Fruit fly (Drosophila melanogaster) whole organism, prepupa: ENCODE results near the gene CG11550.

Experiments
- CG10631 ChIP-seq: fragments of 200-800 bp; sonication (Bioruptor generic); optimal IDR thresholded peaks from 2 replicates; lab custom pipeline; 2016; ENCODE audit warnings: missing biosample characterization, missing genetic modification characterization
- CG10669 ChIP-seq: fragments of 200-800 bp; sonication (Bioruptor generic); optimal IDR thresholded peaks from 3 replicates; lab custom pipeline; 2018; ENCODE audit warnings: missing biosample characterization, mild to moderate bottlenecking, missing genetic modification characterization, moderate library complexity
- CG11294 ChIP-seq: fragments of 200-800 bp; sonication (Bioruptor generic); IDR thresholded peaks from 2 replicates; pipeline ENCODE4 v1.3.6; 2022; ENCODE audit warnings: missing biosample characterization, missing genetic modification characterization
- CG15336 ChIP-seq: fragments of 200-800 bp; sonication (Bioruptor generic); IDR thresholded peaks from 2 replicates; pipeline ENCODE4 v1.3.6; 2022; ENCODE audit warnings: missing biosample characterization, missing genetic modification characterization
- CG3032 ChIP-seq: fragments of 200-800 bp; optimal IDR thresholded peaks from 2 replicates; lab custom pipeline; 2019; ENCODE audit warnings: missing biosample characterization, mild to moderate bottlenecking, missing genetic modification characterization, moderate library complexity
- CG31627 ChIP-seq: fragments of 200-800 bp; sonication (Bioruptor generic); optimal IDR thresholded peaks from 3 replicates; lab custom pipeline; 2016; ENCODE audit warnings: missing biosample characterization, missing genetic modification characterization
- CG34406 ChIP-seq: fragments of 200-800 bp; sonication (Bioruptor generic); optimal IDR thresholded peaks from 3 replicates; lab custom pipeline; 2016; ENCODE audit warnings: missing biosample characterization, missing genetic modification characterization
- CG3919 ChIP-seq: fragments of 200-800 bp; sonication (Bioruptor generic); optimal IDR thresholded peaks from 3 replicates; lab custom pipeline; 2016; ENCODE audit warnings: missing biosample characterization, missing genetic modification characterization
- CG4318 ChIP-seq: fragments of 200-800 bp; sonication (Bioruptor generic); optimal IDR thresholded peaks from 3 replicates; lab custom pipeline; 2017; ENCODE audit warnings: missing biosample characterization, mild to moderate bottlenecking, missing genetic modification characterization
- CG6163 ChIP-seq: fragments of 200-800 bp; sonication (Bioruptor generic); IDR thresholded peaks from 3 replicates; pipeline ENCODE4 v1.3.6; 2022; ENCODE audit warnings: missing biosample characterization, missing genetic modification characterization
- CG6276 ChIP-seq: fragments of 200-800 bp; sonication (Bioruptor generic); optimal IDR thresholded peaks from 2 replicates; lab custom pipeline; 2017; ENCODE audit warnings: missing biosample characterization, mild to moderate bottlenecking, missing genetic modification characterization
- CG6792 ChIP-seq: fragments of 200-800 bp; sonication (Bioruptor generic); optimal IDR thresholded peaks from 3 replicates; lab custom pipeline; 2016; ENCODE audit warnings: missing biosample characterization, missing genetic modification characterization
- CG6808 ChIP-seq: fragments of 200-800 bp; sonication (Bioruptor generic); optimal IDR thresholded peaks from 3 replicates; lab custom pipeline; 2017; ENCODE audit warnings: missing biosample characterization, missing genetic modification characterization, mild to moderate bottlenecking, moderate library complexity, missing genetic modification reagents
- CG7368 ChIP-seq: fragments of 200-800 bp; sonication (Bioruptor generic); optimal IDR thresholded peaks from 3 replicates; lab custom pipeline; 2016; ENCODE audit warnings: missing biosample characterization, missing genetic modification characterization
- CG8119 ChIP-seq: fragments of 200-800 bp; sonication (Bioruptor generic); IDR thresholded peaks from 3 replicates; pipeline ENCODE4 v1.3.6; 2022; ENCODE audit warnings: missing biosample characterization, missing genetic modification characterization
- CG8319 ChIP-seq: fragments of 200-800 bp; sonication (Bioruptor generic); optimal IDR thresholded peaks from 3 replicates; lab custom pipeline; 2016; ENCODE audit warnings: missing biosample characterization, missing genetic modification characterization
- CG9139 ChIP-seq: fragments of 200-800 bp; sonication (Bioruptor generic); optimal IDR thresholded peaks from 3 replicates; lab custom pipeline; 2017; ENCODE audit warnings: missing biosample characterization, mild to moderate bottlenecking, missing genetic modification characterization
- Eip75B ChIP-seq: fragments of 200-800 bp; sonication (Bioruptor generic); optimal IDR thresholded peaks from 3 replicates; lab custom pipeline; 2016; ENCODE audit warnings: missing biosample characterization, missing genetic modification characterization
- Eip78C ChIP-seq: fragments of 200-800 bp; sonication (Bioruptor generic); peaks from one replicate; lab custom pipeline; 2016; ENCODE audit warnings: missing biosample characterization, missing genetic modification characterization
- Eip93F ChIP-seq: fragments of 200-800 bp; sonication (Bioruptor generic); optimal IDR thresholded peaks from 2 replicates; lab custom pipeline; 2016; ENCODE audit warnings: missing biosample characterization, mild to moderate bottlenecking, missing genetic modification characterization
- Ets21C ChIP-seq: fragments of 200-800 bp; sonication (Bioruptor generic); optimal IDR thresholded peaks from 3 replicates; lab custom pipeline; 2016; ENCODE audit warnings: missing biosample characterization, missing genetic modification characterization
- Ets96B ChIP-seq: fragments of 200-800 bp; optimal IDR thresholded peaks from 2 replicates; lab custom pipeline; 2019; ENCODE audit warnings: missing biosample characterization, mild to moderate bottlenecking, missing genetic modification characterization, moderate library complexity
- Gug ChIP-seq: fragments of 200-800 bp; sonication (Bioruptor generic); IDR thresholded peaks from 2 replicates; pipeline ENCODE4 v1.3.6; 2022; ENCODE audit warnings: missing biosample characterization, missing genetic modification characterization
- Hr38 ChIP-seq: sonication (Bioruptor generic); optimal IDR thresholded peaks from 2 replicates; lab custom pipeline; 2016; ENCODE audit warnings: missing biosample characterization, missing genetic modification characterization
- Hr39 ChIP-seq: fragments of 200-800 bp; sonication (Bioruptor generic); optimal IDR thresholded peaks from 2 replicates; lab custom pipeline; 2016; ENCODE audit warnings: missing biosample characterization, missing genetic modification characterization
- Hr4 ChIP-seq: fragments of 200-800 bp; sonication (Bioruptor generic); optimal IDR thresholded peaks from 3 replicates; lab custom pipeline; 2016; ENCODE audit warnings: missing biosample characterization, missing genetic modification characterization
- Lpt ChIP-seq: fragments of 200-800 bp; sonication (Bioruptor generic); optimal IDR thresholded peaks from 3 replicates; lab custom pipeline; 2016; ENCODE audit warnings: missing biosample characterization, missing genetic modification characterization
- Met ChIP-seq: fragments of 200-800 bp; sonication (Bioruptor generic); optimal IDR thresholded peaks from 3 replicates; lab custom pipeline; 2016; ENCODE audit warnings: missing biosample characterization, missing genetic modification characterization
- OdsH ChIP-seq: fragments of 200-800 bp; sonication (Bioruptor generic); optimal IDR thresholded peaks from 3 replicates; lab custom pipeline; 2016; ENCODE audit warnings: missing biosample characterization, missing genetic modification characterization
- Smox ChIP-seq: fragments of 200-800 bp; sonication (Bioruptor generic); optimal IDR thresholded peaks from 3 replicates; lab custom pipeline; 2016; ENCODE audit warnings: missing biosample characterization, missing genetic modification characterization
- Sox102F ChIP-seq: fragments of 200-800 bp; sonication (Bioruptor generic); optimal IDR thresholded peaks from 2 replicates; lab custom pipeline; 2016; ENCODE audit warnings: missing biosample characterization, mild to moderate bottlenecking, missing genetic modification characterization
- Sox14 ChIP-seq: fragments of 200-800 bp; sonication (Bioruptor generic); optimal IDR thresholded peaks from 3 replicates; lab custom pipeline; 2016; ENCODE audit warnings: missing biosample characterization, missing genetic modification characterization
- achi ChIP-seq: fragments of 200-800 bp; sonication (Bioruptor generic); optimal IDR thresholded peaks from 3 replicates; lab custom pipeline; 2016; ENCODE audit warnings: missing biosample characterization, missing genetic modification characterization
- dac ChIP-seq: fragments of 200-800 bp; sonication (Bioruptor generic); optimal IDR thresholded peaks from 2 replicates; lab custom pipeline; 2017; ENCODE audit warnings: missing biosample characterization, mild to moderate bottlenecking, missing genetic modification characterization
- dsx ChIP-seq: fragments of 200-800 bp; optimal IDR thresholded peaks from 3 replicates; lab custom pipeline; 2019; ENCODE audit warnings: missing biosample characterization, mild to moderate bottlenecking, missing genetic modification characterization, moderate library complexity; ENCODE audit not compliant: poor library complexity, severe bottlenecking
- eg ChIP-seq: fragments of 200-800 bp; sonication (Bioruptor generic); IDR thresholded peaks from 3 replicates; pipeline ENCODE4 v1.3.6; 2022; ENCODE audit warnings: missing biosample characterization, missing genetic modification characterization
- esn ChIP-seq: fragments of 200-800 bp; sonication (Bioruptor generic); optimal IDR thresholded peaks from 2 replicates; lab custom pipeline; 2016; ENCODE audit warnings: missing biosample characterization, mild to moderate bottlenecking, missing genetic modification characterization, moderate library complexity
- fd85E ChIP-seq: fragments of 200-800 bp; sonication (Bioruptor generic); optimal IDR thresholded peaks from 3 replicates; lab custom pipeline; 2016; ENCODE audit warnings: missing biosample characterization, missing genetic modification characterization
- net ChIP-seq: fragments of 200-800 bp; sonication (Bioruptor generic); optimal IDR thresholded peaks from 3 replicates; lab custom pipeline; 2016; ENCODE audit warnings: missing biosample characterization, missing genetic modification characterization
- pdm3 ChIP-seq: fragments of 200-800 bp; sonication (Bioruptor generic); optimal IDR thresholded peaks from 3 replicates; lab custom pipeline; 2016; ENCODE audit warnings: missing biosample characterization, missing genetic modification characterization
- salr ChIP-seq, 2 experiments: fragments of 200-800 bp; sonication (Bioruptor generic); optimal IDR thresholded peaks; 3 replicates each; lab custom pipeline; 2016 to 2018; ENCODE audit warnings: missing biosample characterization in 2 of 2, missing genetic modification characterization in 2 of 2, mild to moderate bottlenecking in 1 of 2
- spab ChIP-seq: fragments of 200-800 bp; sonication (Bioruptor generic); optimal IDR thresholded peaks from 2 replicates; lab custom pipeline; 2017; ENCODE audit warnings: missing biosample characterization, mild to moderate bottlenecking, missing genetic modification characterization, missing genetic modification reagents
- ss ChIP-seq, 2 experiments: fragments of 200-800 bp; sonication (Bioruptor generic); optimal IDR thresholded peaks; 2 replicates in 1 of 2; 3 replicates in 1 of 2; lab custom pipeline; 2017 to 2018; ENCODE audit warnings: mild to moderate bottlenecking in 2 of 2, missing biosample characterization in 2 of 2, missing genetic modification characterization in 2 of 2, moderate library complexity in 1 of 2
- svp ChIP-seq: fragments of 200-800 bp; sonication (Bioruptor generic); peaks from one replicate; lab custom pipeline; 2016; ENCODE audit warnings: missing biosample characterization, missing genetic modification characterization
- topi ChIP-seq: fragments of 200-800 bp; sonication (Bioruptor generic); optimal IDR thresholded peaks from 3 replicates; lab custom pipeline; 2016; ENCODE audit warnings: missing biosample characterization, missing genetic modification characterization
- vri ChIP-seq: fragments of 200-800 bp; sonication (Bioruptor generic); optimal IDR thresholded peaks from 3 replicates; lab custom pipeline; 2016; ENCODE audit warnings: missing biosample characterization, mild to moderate bottlenecking, missing genetic modification characterization

CG11550 gene

dm6 chr3R:31709142-31709541 is 29.5 kb upstream of the CG11550 start (continued):
- no peak for TF ChIP-seq spab (GFP tag; lab: Kevin White, UChicago)
- no peak for TF ChIP-seq CG6792 (GFP tag; lab: Kevin White, UChicago)
- TF ChIP-seq Smox, result peak; percentile 16
- TF ChIP-seq CG3919 (GFP tag; lab: Kevin White, UChicago), result peak; percentile 47
- peak; percentile 67; the same call in 2 of the 3 replicates for TF ChIP-seq CG8119 (GFP tag; lab: Robert Waterston, UW)
- peak; percentile 70 for TF ChIP-seq CG6276 (GFP tag; lab: Kevin White, UChicago)
- TF ChIP-seq ss (GFP tag; optimal IDR thresholded peaks at IDR 0.05; lab: Kevin White, UChicago), result no peak
- TF ChIP-seq Hr4 (GFP tag; lab: Kevin White, UChicago), result peak; percentile 77
- peak; percentile 44 for TF ChIP-seq CG31627 (GFP tag; lab: Kevin White, UChicago)
- no peak for TF ChIP-seq Eip93F (GFP tag; lab: Kevin White, UChicago)
- TF ChIP-seq CG34406 (GFP tag; lab: Kevin White, UChicago), result no peak
- peak; percentile 24; the same call in 1 of the 2 replicates for TF ChIP-seq CG11294 (GFP tag; lab: Robert Waterston, UW)
- peak; percentile 48 for TF ChIP-seq net (GFP tag; lab: Kevin White, UChicago)
- peak; percentile 8 for TF ChIP-seq CG7368 (GFP tag; lab: Kevin White, UChicago)
- no peak for TF ChIP-seq CG6808 (GFP tag; lab: Kevin White, UChicago)
- no peak for TF ChIP-seq fd85E (GFP tag; lab: Kevin White, UChicago)
- TF ChIP-seq OdsH, result peak; percentile 53
- peak; percentile 46 for TF ChIP-seq Hr39
- TF ChIP-seq CG10669 (GFP tag; lab: Kevin White, UChicago), result no peak
- TF ChIP-seq pdm3 (GFP tag; lab: Kevin White, UChicago), result peak; percentile 32
- TF ChIP-seq dac (GFP tag; lab: Kevin White, UChicago), result peak; percentile 74

dm6 chr3R:31708240-31708639 is 28.6 kb upstream of the CG11550 start, which contains the start of gene CG42693:
CG42693 (minus strand) TSS chr3R:31708340.
- TF ChIP-seq CG31627 (GFP tag; lab: Kevin White, UChicago) (no peak), CG6276 (GFP tag; lab: Kevin White, UChicago) (no peak), Sox14 (GFP tag; lab: Kevin White, UChicago) (no peak), topi (GFP tag; lab: Kevin White, UChicago) (no peak), fd85E (GFP tag; lab: Kevin White, UChicago) (no peak), dsx (no peak), Sox102F (GFP tag; lab: Kevin White, UChicago) (no peak), Met (GFP tag; lab: Kevin White, UChicago) (no peak), CG3032 (tag; lab: Kevin White, UChicago) (no peak), CG8319 (GFP tag; lab: Kevin White, UChicago) (no peak), CG6163 (GFP tag; lab: Robert Waterston, UW) (no peak), CG10631 (GFP tag; lab: Kevin White, UChicago) (no peak), Eip75B (GFP tag; lab: Kevin White, UChicago) (no peak)

DNA sequence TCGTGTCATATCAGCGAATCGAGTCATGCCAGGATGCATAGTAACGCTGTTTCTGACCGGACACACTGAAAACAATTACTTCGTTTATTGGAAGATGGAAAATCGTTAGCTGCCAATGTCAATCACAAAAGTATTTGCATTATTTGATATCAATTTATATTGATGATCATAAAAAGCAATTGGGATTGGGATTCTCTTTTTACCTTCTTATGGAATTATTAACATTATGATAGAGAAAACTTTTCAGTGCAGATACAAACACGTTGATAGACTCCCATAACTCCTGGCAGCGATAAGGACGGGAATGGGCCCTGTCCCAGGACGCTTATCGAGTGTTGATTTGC is 27.2 kb upstream of the CG11550 start:
- TF ChIP-seq Eip75B (GFP tag; lab: Kevin White, UChicago) (no peak), salr (GFP tag; optimal IDR thresholded peaks at IDR 0.05; lab: Kevin White, UChicago) (no peak), CG9139 (GFP tag; lab: Kevin White, UChicago) (no peak), eg (GFP tag; lab: Robert Waterston, UW) (no peak), esn (no peak), CG10631 (GFP tag; lab: Kevin White, UChicago) (peak; percentile 10), CG3919 (GFP tag; lab: Kevin White, UChicago) (no peak), Hr38 (no peak), topi (GFP tag; lab: Kevin White, UChicago) (peak; percentile 14), CG3032 (tag; lab: Kevin White, UChicago) (no peak), Sox14 (GFP tag; lab: Kevin White, UChicago) (no peak), Met (GFP tag; lab: Kevin White, UChicago) (no peak), net (GFP tag; lab: Kevin White, UChicago) (no peak), vri (no peak), Gug (GFP tag; lab: Robert Waterston, UW) (no peak), CG11294 (GFP tag; lab: Robert Waterston, UW) (no peak), dsx (no peak), Hr39 (no peak), Ets96B (peak; percentile 28), Eip78C (peak; percentile 66), svp (GFP tag; lab: Kevin White, UChicago) (peak; percentile 61), CG8119 (GFP tag; lab: Robert Waterston, UW) (no peak), Ets21C (GFP tag; lab: Kevin White, UChicago) (no peak), CG31627 (GFP tag; lab: Kevin White, UChicago) (no peak), Lpt (GFP tag; lab: Kevin White, UChicago) (no peak), spab (GFP tag; lab: Kevin White, UChicago) (no peak), achi (GFP tag; lab: Kevin White, UChicago) (no peak), CG4318 (GFP tag; lab: Kevin White, UChicago) (no peak), CG15336 (GFP tag; lab: Robert Waterston, UW) (0 out of 2 replicates have a peak, but pooled peaks have one; percentile 11), CG6163 (GFP tag; lab: Robert Waterston, UW) (no peak), CG34406 (GFP tag; lab: Kevin White, UChicago) (no peak)
